Worm (Caenorhabditis elegans): ENCODE results near the gene gcp-2.2.

DNA sequence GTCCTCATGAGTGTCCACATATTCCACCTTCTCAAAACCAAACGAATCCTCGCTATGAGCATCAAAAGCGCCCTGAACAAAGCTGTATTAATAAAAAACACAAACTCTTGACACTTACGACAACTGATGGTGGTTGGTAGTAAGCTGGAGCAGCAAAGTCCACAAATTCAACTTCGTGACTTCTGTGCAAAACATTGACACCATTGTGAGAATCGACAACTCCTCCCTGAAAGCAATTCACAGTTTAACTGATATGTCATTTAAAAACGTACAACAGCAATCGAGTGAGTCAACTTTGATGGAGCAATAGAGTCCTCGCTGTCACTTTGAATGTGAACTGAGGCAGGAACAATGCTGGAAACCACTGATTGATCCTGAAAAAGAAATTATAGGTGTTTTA is 20.1 kb upstream of the gcp-2.2 start:
- TF ChIP-seq dao-5 (tag; optimal IDR thresholded peaks at IDR 0.05) (no peak), W03F9.2 (tag; optimal IDR thresholded peaks at IDR 0.05) (no peak)

Data from whole organism, L4/young adult.